Worm (Caenorhabditis elegans): ENCODE measurements around the gene pho-4.

DNA sequence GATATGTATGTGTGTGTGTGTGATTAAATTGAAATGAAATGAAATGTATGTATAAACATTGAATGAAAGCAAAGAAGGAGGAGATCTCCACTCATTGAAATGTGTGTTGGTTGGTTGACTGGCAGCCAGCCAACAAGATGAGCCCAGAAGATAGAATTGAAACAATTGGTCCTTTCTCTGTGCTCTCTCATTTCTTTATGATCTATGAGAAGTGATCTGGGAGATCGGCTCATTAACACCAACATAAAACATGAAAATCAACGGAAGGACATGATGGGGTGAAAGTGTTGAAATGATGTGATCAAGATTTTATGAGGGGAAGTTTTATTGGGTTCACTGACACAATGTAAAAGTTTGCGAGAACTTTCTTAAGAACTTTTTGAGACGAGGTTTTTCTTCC lies 15.4 kb downstream of the pho-4 start:
- TF ChIP-seq W03F9.2 (tag; optimal IDR thresholded peaks at IDR 0.05) (no peak), dao-5 (tag; optimal IDR thresholded peaks at IDR 0.05) (no peak)
